Fruit fly (Drosophila melanogaster): ENCODE data around the gene CG43219.
A peak's percentile ranks its signal among the peaks of the same experiment; 100 is the strongest.

The CG43219 gene

dm6 chr3L:21175531-21176271 lies 44.5 kb upstream of the CG43219 start (continued):
- TF ChIP-seq CG2889 (GFP tag; IDR thresholded peaks at IDR 0.05) (no peak), CG18476 (GFP tag; optimal IDR thresholded peaks at IDR 0.05) (no peak), rib (GFP tag; IDR thresholded peaks at IDR 0.05) (peak; percentile 67; the same call in 1 of the 2 replicates), CG11398 (GFP tag; optimal IDR thresholded peaks at IDR 0.05) (no peak), CG6654 (GFP tag; optimal IDR thresholded peaks at IDR 0.05) (no peak), ems (GFP tag; optimal IDR thresholded peaks at IDR 0.05) (peak; percentile 21), CG18764 (GFP tag; optimal IDR thresholded peaks at IDR 0.05) (no peak), YL-1 (GFP tag; optimal IDR thresholded peaks at IDR 0.05) (peak; percentile 76), Dref (GFP tag; IDR thresholded peaks at IDR 0.05) (peak; percentile 61; the same call in 1 of the 2 replicates), CG12219 (GFP tag; optimal IDR thresholded peaks at IDR 0.05) (no peak), Adf1 (GFP tag; IDR thresholded peaks at IDR 0.05) (peak; percentile 35; the same call in 1 of the 2 replicates), Dll (GFP tag; IDR thresholded peaks at IDR 0.05; ENCODE audit: partially characterized antibody) (peak; percentile 61; the same call in 2 of the 4 replicates), ci (GFP tag; IDR thresholded peaks at IDR 0.05) (0 out of 3 replicates have a peak, but pooled peaks have one; percentile 50), Awh (GFP tag; IDR thresholded peaks at IDR 0.05) (no peak), Trl (optimal IDR thresholded peaks at IDR 0.05) (no peak), Trl (GFP tag; optimal IDR thresholded peaks at IDR 0.05) (no peak), CG30020 (tag; optimal IDR thresholded peaks at IDR 0.05) (peak; percentile 3), pb (GFP tag; optimal IDR thresholded peaks at IDR 0.05) (no peak), fd102C (GFP tag; optimal IDR thresholded peaks at IDR 0.05) (no peak), inv (GFP tag; IDR thresholded peaks at IDR 0.05; ENCODE audit: partially characterized antibody) (0 out of 2 replicates have a peak, but pooled peaks have one; percentile 20), CG12659 (GFP tag; optimal IDR thresholded peaks at IDR 0.05) (peak; percentile 76), chm (GFP tag; IDR thresholded peaks at IDR 0.05) (peak; percentile 56; the same call in 1 of the 2 replicates), CTCF (GFP tag; optimal IDR thresholded peaks at IDR 0.05) (peak; percentile 28), CG13287 (GFP tag; IDR thresholded peaks at IDR 0.05; ENCODE audit: partially characterized antibody) (peak; percentile 53), CG2129 (GFP tag; IDR thresholded peaks at IDR 0.05; ENCODE audit: partially characterized antibody) (peak; percentile 11; the same call in 1 of the 2 replicates), pfk (GFP tag; optimal IDR thresholded peaks at IDR 0.05) (no peak), NfI (GFP tag; optimal IDR thresholded peaks at IDR 0.05) (no peak), CG8765 (GFP tag; IDR thresholded peaks at IDR 0.05) (no peak), CG1832 (GFP tag; optimal IDR thresholded peaks at IDR 0.05) (peak; percentile 88), CG9817 (tag; optimal IDR thresholded peaks at IDR 0.05) (no peak), CG14710 (tag; optimal IDR thresholded peaks at IDR 0.05) (peak; percentile 65), twi (tag; optimal IDR thresholded peaks at IDR 0.05) (no peak), kay (GFP tag; optimal IDR thresholded peaks at IDR 0.05) (no peak), Sin3A (optimal IDR thresholded peaks at IDR 0.05) (peak; percentile 95), CG34422 (GFP tag; IDR thresholded peaks at IDR 0.05) (peak; percentile 83; the same call in 1 of the 3 replicates), Jarid2 (GFP tag; optimal IDR thresholded peaks at IDR 0.05) (peak; percentile 31), ssp (GFP tag; IDR thresholded peaks at IDR 0.05) (peak; percentile 50), HmgD (GFP tag; optimal IDR thresholded peaks at IDR 0.05) (peak; percentile 11), CG32772 (GFP tag; IDR thresholded peaks at IDR 0.05) (peak; percentile 76), Rx (GFP tag; IDR thresholded peaks at IDR 0.05) (no peak), CG13775 (GFP tag; optimal IDR thresholded peaks at IDR 0.05) (no peak), Dp (GFP tag; optimal IDR thresholded peaks at IDR 0.05) (peak; percentile 56), emc (GFP tag; optimal IDR thresholded peaks at IDR 0.05) (no peak), Nf-YC (tag; optimal IDR thresholded peaks at IDR 0.05) (peak; percentile 3), CG11560 (tag; IDR thresholded peaks at IDR 0.05) (no peak), dmrt99B (tag; optimal IDR thresholded peaks at IDR 0.05) (no peak), CG8478 (optimal IDR thresholded peaks at IDR 0.05) (peak; percentile 75), CG4404 (GFP tag; IDR thresholded peaks at IDR 0.05) (no peak), ind (GFP tag; optimal IDR thresholded peaks at IDR 0.05) (no peak), Ptx1 (GFP tag; IDR thresholded peaks at IDR 0.05) (no peak), CG10654 (GFP tag; optimal IDR thresholded peaks at IDR 0.05) (no peak)

All from whole organism, embryonic.